Worm (Caenorhabditis elegans) whole organism, young adult: ENCODE data around the gene R05H10.7.
A peak's percentile ranks its signal among the peaks of the same experiment; 100 is the strongest.

ENCODE experiments used
- B0019.2 ChIP-seq: fragments of 200-800 bp; sonication (Bioruptor generic); conservative IDR thresholded peaks from 2 replicates; pipeline ENCODE4 v1.3.6; 2022; ENCODE audit warnings: missing genetic modification reagents, missing genetic modification characterization, missing compliant biosample characterization
- B0035.1 ChIP-seq: sonication (generic microtip); optimal IDR thresholded peaks from 2 replicates; lab custom pipeline; 2016; ENCODE audit warnings: missing genetic modification characterization, mild to moderate bottlenecking, missing compliant biosample characterization, missing genotype, missing genetic modification reagents
- B0261.1 ChIP-seq: sonication (generic microtip); optimal IDR thresholded peaks from 2 replicates; lab custom pipeline; 2016; ENCODE audit warnings: mild to moderate bottlenecking, missing genetic modification characterization, moderate library complexity, missing compliant biosample characterization
- B0336.3 ChIP-seq: fragments of 200-800 bp; sonication (Bioruptor generic); IDR thresholded peaks from 2 replicates; pipeline ENCODE4 v1.3.6; 2022; ENCODE audit warnings: missing genetic modification characterization, missing compliant biosample characterization
- D2030.7 ChIP-seq: fragments of 200-800 bp; sonication (Bioruptor generic); IDR thresholded peaks from 2 replicates; pipeline ENCODE4 v1.3.6; 2022; ENCODE audit warnings: missing genetic modification reagents, missing genetic modification characterization, missing compliant biosample characterization
- F10E7.11 ChIP-seq: sonication (generic microtip); optimal IDR thresholded peaks from 2 replicates; lab custom pipeline; 2017; ENCODE audit warnings: mild to moderate bottlenecking, missing genetic modification characterization, moderate library complexity, missing compliant biosample characterization
- F23B12.7 ChIP-seq: sonication (generic microtip); optimal IDR thresholded peaks from 2 replicates; lab custom pipeline; 2017; ENCODE audit warnings: missing genetic modification characterization, mild to moderate bottlenecking, missing compliant biosample characterization, antibody characterized with exemption, moderate library complexity; ENCODE audit not compliant: insufficient read depth
- F37B4.10 ChIP-seq: fragments of 200-800 bp; sonication (Bioruptor generic); IDR thresholded peaks from 2 replicates; pipeline ENCODE4 v1.3.6; 2022; ENCODE audit warnings: missing genetic modification characterization, missing compliant biosample characterization
- F55B11.4 ChIP-seq: sonication (generic microtip); optimal IDR thresholded peaks from 2 replicates; lab custom pipeline; 2016; ENCODE audit warnings: missing compliant biosample characterization, missing genetic modification characterization, borderline replicate concordance; ENCODE audit not compliant: insufficient read depth
- Y56A3A.18 ChIP-seq: fragments of 200-800 bp; sonication (Bioruptor generic); IDR thresholded peaks from 2 replicates; pipeline ENCODE4 v1.3.6; 2022; ENCODE audit warnings: missing genetic modification reagents, missing genetic modification characterization, missing compliant biosample characterization
- akir-1 ChIP-seq: fragments of 200-800 bp; sonication (Bioruptor generic); optimal IDR thresholded peaks from 2 replicates; lab custom pipeline; 2018; ENCODE audit warnings: mild to moderate bottlenecking, missing genetic modification characterization, moderate library complexity, missing compliant biosample characterization
- aptf-3 ChIP-seq: fragments of 200-800 bp; sonication (Bioruptor generic); IDR thresholded peaks from 2 replicates; pipeline ENCODE4 v1.3.6; 2022; ENCODE audit warnings: missing genetic modification characterization, missing compliant biosample characterization
- atf-7 ChIP-seq: sonication (generic microtip); optimal IDR thresholded peaks from 2 replicates; lab custom pipeline; 2017; ENCODE audit warnings: mild to moderate bottlenecking, missing genetic modification characterization, missing compliant biosample characterization
- attf-5 ChIP-seq: fragments of 200-800 bp; sonication (Bioruptor generic); optimal IDR thresholded peaks from 2 replicates; lab custom pipeline; 2018; ENCODE audit warnings: mild to moderate bottlenecking, missing genetic modification characterization, missing compliant biosample characterization
- cebp-1 ChIP-seq, 2 experiments: fragments of 200-800 bp in 1 of 2; sonication (Bioruptor generic) in 1 of 2; sonication (generic microtip) in 1 of 2; IDR thresholded peaks in 1 of 2; optimal IDR thresholded peaks in 1 of 2; 2 replicates each; pipeline versions ENCODE4 v1.3.6 to Lab custom; 2017 to 2022; ENCODE audit warnings: missing compliant biosample characterization in 2 of 2, missing genetic modification characterization in 2 of 2, mild to moderate bottlenecking in 1 of 2, missing genetic modification reagents in 1 of 2, moderate library complexity in 1 of 2
- ceh-27 ChIP-seq: fragments of 200-800 bp; sonication (Bioruptor generic); optimal IDR thresholded peaks from 2 replicates; lab custom pipeline; 2018; ENCODE audit warnings: mild to moderate bottlenecking, missing genetic modification characterization, moderate library complexity, missing compliant biosample characterization
- ceh-79 ChIP-seq: sonication (generic microtip); optimal IDR thresholded peaks from 2 replicates; lab custom pipeline; 2017; ENCODE audit warnings: mild to moderate bottlenecking, missing genetic modification characterization, missing compliant biosample characterization
- dox-1 ChIP-seq: fragments of 200-800 bp; sonication (Bioruptor generic); IDR thresholded peaks from 2 replicates; pipeline ENCODE4 v1.3.6; 2022; ENCODE audit warnings: missing genetic modification reagents, missing genetic modification characterization, missing compliant biosample characterization
- egl-18 ChIP-seq: fragments of 200-800 bp; sonication (Bioruptor generic); IDR thresholded peaks from 2 replicates; pipeline ENCODE4 v1.3.6; 2022; ENCODE audit warnings: missing genetic modification reagents, missing genetic modification characterization, missing compliant biosample characterization
- egl-44 ChIP-seq: fragments of 200-800 bp; sonication (Bioruptor generic); IDR thresholded peaks from 2 replicates; pipeline ENCODE4 v1.3.6; 2022; ENCODE audit warnings: missing genetic modification reagents, missing genetic modification characterization, missing compliant biosample characterization
- ekl-4 ChIP-seq: fragments of 200-800 bp; sonication (Bioruptor generic); IDR thresholded peaks from 2 replicates; pipeline ENCODE4 v1.3.6; 2022; ENCODE audit warnings: missing genetic modification reagents, missing genetic modification characterization, missing compliant biosample characterization
- ets-4 ChIP-seq: fragments of 200-800 bp; sonication (Bioruptor generic); optimal IDR thresholded peaks from 2 replicates; lab custom pipeline; 2018; ENCODE audit warnings: mild to moderate bottlenecking, missing genetic modification characterization, missing compliant biosample characterization
- hmg-1.2 ChIP-seq: fragments of 200-800 bp; sonication (Bioruptor generic); IDR thresholded peaks from 2 replicates; pipeline ENCODE4 v1.3.6; 2022; ENCODE audit warnings: missing genetic modification reagents, missing genetic modification characterization, missing compliant biosample characterization
- lag-1 ChIP-seq: fragments of 200-800 bp; sonication (Bioruptor generic); IDR thresholded peaks from 2 replicates; pipeline ENCODE4 v1.3.6; 2022; ENCODE audit warnings: missing genetic modification reagents, missing genetic modification characterization, missing compliant biosample characterization
- let-607 ChIP-seq, 2 experiments: fragments of 200-800 bp in 1 of 2; sonication (Bioruptor generic) in 1 of 2; sonication (generic microtip) in 1 of 2; optimal IDR thresholded peaks; 2 replicates each; lab custom pipeline; 2016 to 2018; ENCODE audit warnings: mild to moderate bottlenecking in 2 of 2, missing compliant biosample characterization in 2 of 2, missing genetic modification characterization in 2 of 2, moderate library complexity in 2 of 2, missing genotype in 1 of 2
- lin-26 ChIP-seq: fragments of 200-800 bp; sonication (Bioruptor generic); IDR thresholded peaks from 2 replicates; pipeline ENCODE4 v1.3.6; 2022; ENCODE audit warnings: missing genetic modification reagents, missing genetic modification characterization, missing compliant biosample characterization
- lin-40 ChIP-seq: sonication (generic microtip); optimal IDR thresholded peaks from 2 replicates; lab custom pipeline; 2016; ENCODE audit warnings: missing genetic modification characterization, mild to moderate bottlenecking, missing compliant biosample characterization, missing genotype, missing genetic modification reagents
- lsl-1 ChIP-seq: fragments of 200-800 bp; sonication (Bioruptor generic); optimal IDR thresholded peaks from 2 replicates; lab custom pipeline; 2018; ENCODE audit warnings: mild to moderate bottlenecking, missing genetic modification characterization, moderate library complexity, missing compliant biosample characterization
- lsy-27 ChIP-seq: sonication (generic microtip); optimal IDR thresholded peaks from 2 replicates; lab custom pipeline; 2017; ENCODE audit warnings: missing genetic modification characterization, mild to moderate bottlenecking, missing compliant biosample characterization, antibody characterized with exemption, missing genotype, borderline replicate concordance; ENCODE audit not compliant: insufficient read depth
- mcd-1 ChIP-seq: fragments of 200-800 bp; sonication (Bioruptor generic); IDR thresholded peaks from 2 replicates; pipeline ENCODE4 v1.3.6; 2022; ENCODE audit warnings: missing genetic modification reagents, missing genetic modification characterization, missing compliant biosample characterization
- mel-28 ChIP-seq: sonication (generic microtip); optimal IDR thresholded peaks from 2 replicates; lab custom pipeline; 2016; ENCODE audit warnings: borderline replicate concordance, mild to moderate bottlenecking, missing genetic modification characterization, missing compliant biosample characterization
- mxl-1 ChIP-seq: sonication (generic microtip); optimal IDR thresholded peaks from 2 replicates; lab custom pipeline; 2016; ENCODE audit warnings: missing genetic modification characterization, missing compliant biosample characterization
- nhr-80 ChIP-seq: sonication (generic microtip); optimal IDR thresholded peaks from 2 replicates; lab custom pipeline; 2016; ENCODE audit warnings: missing genetic modification characterization, missing compliant biosample characterization
- nhr-90 ChIP-seq: sonication (generic microtip); optimal IDR thresholded peaks from 2 replicates; lab custom pipeline; 2016; ENCODE audit warnings: missing genotype, mild to moderate bottlenecking, missing genetic modification characterization, missing compliant biosample characterization
- pbrm-1 ChIP-seq: fragments of 200-800 bp; sonication (Bioruptor generic); IDR thresholded peaks from 2 replicates; pipeline ENCODE4 v1.3.6; 2022; ENCODE audit warnings: missing genetic modification reagents, missing genetic modification characterization, missing compliant biosample characterization
- rcor-1 ChIP-seq: fragments of 200-800 bp; sonication (Bioruptor generic); IDR thresholded peaks from 2 replicates; pipeline ENCODE4 v1.3.6; 2022; ENCODE audit warnings: missing genetic modification reagents, missing genetic modification characterization, missing compliant biosample characterization
- rec-8 ChIP-seq, 2 experiments: sonication (generic microtip); optimal IDR thresholded peaks; 2 replicates each; lab custom pipeline; 2016; ENCODE audit warnings: mild to moderate bottlenecking in 2 of 2, missing genetic modification characterization in 2 of 2, missing genetic modification reagents in 2 of 2, missing genotype in 2 of 2, missing biosample characterization in 1 of 2, missing compliant biosample characterization in 1 of 2, moderate library complexity in 1 of 2
- repo-1 ChIP-seq: sonication (generic microtip); optimal IDR thresholded peaks from 2 replicates; lab custom pipeline; 2017; ENCODE audit warnings: mild to moderate bottlenecking, missing genetic modification characterization, missing compliant biosample characterization
- sdz-38 ChIP-seq: sonication (generic microtip); optimal IDR thresholded peaks from 2 replicates; lab custom pipeline; 2016; ENCODE audit warnings: missing genotype, missing genetic modification characterization, missing compliant biosample characterization
- sea-2 ChIP-seq: fragments of 200-800 bp; sonication (Bioruptor generic); IDR thresholded peaks from 2 replicates; pipeline ENCODE4 v1.3.6; 2022; ENCODE audit warnings: missing genetic modification characterization, missing compliant biosample characterization
- snpc-4 ChIP-seq, 5 experiments: fragments of 150-350 bp in 1 of 5; sonication (generic microtip) in 4 of 5; optimal IDR thresholded peaks; 2 replicates each; lab custom pipeline; 2014 to 2018; ENCODE audit warnings: missing genetic modification characterization in 5 of 5, missing biosample characterization in 3 of 5, antibody characterized with exemption in 2 of 5, mild to moderate bottlenecking in 2 of 5, missing compliant biosample characterization in 2 of 5, missing genotype in 2 of 5, moderate library complexity in 2 of 5, missing genetic modification reagents in 1 of 5
- tbx-9 ChIP-seq: sonication (generic microtip); optimal IDR thresholded peaks from 2 replicates; lab custom pipeline; 2016; ENCODE audit warnings: borderline replicate concordance, missing genetic modification characterization, inconsistent platforms, missing compliant biosample characterization
- unc-62 ChIP-seq: fragments of 150-350 bp; optimal IDR thresholded peaks from 2 replicates; lab custom pipeline; 2014; ENCODE audit warnings: missing biosample characterization, missing genetic modification reagents, missing genetic modification characterization
- zfh-2 ChIP-seq: fragments of 200-800 bp; sonication (Bioruptor generic); conservative IDR thresholded peaks from 2 replicates; pipeline ENCODE4 v1.3.6; 2022; ENCODE audit warnings: missing genetic modification reagents, missing genetic modification characterization, missing compliant biosample characterization
- ztf-22 ChIP-seq: fragments of 200-800 bp; sonication (Bioruptor generic); optimal IDR thresholded peaks from 2 replicates; lab custom pipeline; 2018; ENCODE audit warnings: mild to moderate bottlenecking, missing genetic modification characterization, moderate library complexity, missing compliant biosample characterization

Gene R05H10.7

DNA sequence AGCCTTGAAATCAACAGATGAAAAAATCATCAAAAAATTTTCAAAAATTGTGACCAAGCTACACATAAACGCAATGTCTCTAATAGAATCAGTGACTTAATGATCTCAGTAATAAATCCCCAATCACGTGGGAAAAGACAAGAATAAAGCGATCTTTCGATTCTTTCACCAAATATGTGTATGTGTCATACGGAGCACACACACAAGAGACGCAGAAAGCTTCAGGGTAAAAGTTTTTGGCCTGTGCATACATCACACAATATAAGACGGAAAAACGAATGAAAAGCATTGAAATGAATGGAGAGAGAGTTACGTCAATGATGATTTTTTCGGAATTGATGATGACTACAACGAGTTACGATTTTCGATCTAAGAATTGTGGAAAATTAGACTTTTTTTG, 34.9 kb upstream of the R05H10.7 start:
- TF ChIP-seq nhr-80, result peak; percentile 16
- TF ChIP-seq F10E7.11 (tag; lab: Kevin White, UChicago), result no peak

DNA sequence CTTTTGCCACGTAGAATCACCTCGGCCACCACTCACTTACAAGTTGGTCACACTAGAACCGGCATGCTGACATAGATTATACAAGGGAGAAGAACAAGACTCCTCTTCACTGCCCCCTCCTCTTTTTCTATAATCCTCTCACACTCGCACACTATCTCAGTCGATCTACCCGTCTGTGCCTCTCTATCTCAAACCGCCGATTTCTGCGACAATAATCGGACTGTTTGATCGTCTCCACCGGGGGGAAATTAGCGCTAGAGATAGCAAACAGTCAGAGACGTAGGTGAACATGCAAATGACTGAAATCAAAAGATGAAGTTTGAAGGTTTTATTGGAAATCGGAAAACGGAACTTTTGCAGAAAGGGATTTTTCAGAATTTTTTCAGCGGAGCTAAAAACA, 32.9 kb upstream of the R05H10.7 start:
- TF ChIP-seq rcor-1 (GFP tag; lab: Robert Waterston, UW) (peak; percentile 45), snpc-4 (GFP tag; optimal IDR thresholded peaks at IDR 0.05; lab: Kevin White, UChicago) (no peak), snpc-4 (tag; optimal IDR thresholded peaks at IDR 0.05; lab: Kevin White, UChicago) (peak in 3 of 4 experiments; percentile 18 to 56 (median 20)), attf-5 (peak; percentile 57), repo-1 (tag; lab: Kevin White, UChicago) (peak; percentile 9), ceh-27 (GFP tag; lab: Kevin White, UChicago) (peak; percentile 57), mel-28 (no peak), lag-1 (GFP tag; lab: Robert Waterston, UW) (no peak), sea-2 (GFP tag; lab: Robert Waterston, UW) (no peak), atf-7 (no peak), F23B12.7 (tag; lab: Kevin White, UChicago) (no peak), F55B11.4 (tag; lab: Kevin White, UChicago) (no peak), ztf-22 (GFP tag; lab: Kevin White, UChicago) (peak; percentile 14), B0336.3 (GFP tag; lab: Robert Waterston, UW) (0 out of 2 replicates have a peak, but pooled peaks have one; percentile 18), pbrm-1 (GFP tag; lab: Robert Waterston, UW) (0 out of 2 replicates have a peak, but pooled peaks have one; percentile 39), Y56A3A.18 (0 out of 2 replicates have a peak, but pooled peaks have one; percentile 33), lsy-27 (tag; lab: Kevin White, UChicago) (no peak), lin-26 (GFP tag; lab: Robert Waterston, UW) (peak; percentile 33; the same call in 1 of the 2 replicates), nhr-90 (no peak), rec-8 (tag; optimal IDR thresholded peaks at IDR 0.05; lab: Kevin White, UChicago) (no peak), zfh-2 (GFP tag; lab: Robert Waterston, UW) (0 out of 2 replicates have a peak, but pooled peaks have one; percentile 30), dox-1 (GFP tag; lab: Robert Waterston, UW) (peak; percentile 71), let-607 (tag; optimal IDR thresholded peaks at IDR 0.05; lab: Kevin White, UChicago) (peak in 1 of 2 experiments; percentile 1), hmg-1.2 (GFP tag; lab: Robert Waterston, UW) (peak; percentile 96), lin-40 (tag; lab: Kevin White, UChicago) (peak; percentile 74), ets-4 (GFP tag; lab: Kevin White, UChicago) (peak; percentile 4), cebp-1 (GFP tag; IDR thresholded peaks at IDR 0.05; lab: Robert Waterston, UW) (no peak), cebp-1 (tag; optimal IDR thresholded peaks at IDR 0.05; lab: Kevin White, UChicago) (peak; percentile 61), mcd-1 (GFP tag; lab: Robert Waterston, UW) (peak; percentile 48), ceh-79 (tag; lab: Kevin White, UChicago) (no peak), unc-62 (no peak), nhr-80 (peak; percentile 92), B0035.1 (no peak)
- TF ChIP-seq, all 124 proteins: peak for 19

ce11 chrII:14825413-14825812, 29.9 kb upstream of the R05H10.7 start:
- TF ChIP-seq tbx-9 (tag; lab: Kevin White, UChicago) (no peak), zfh-2 (GFP tag; lab: Robert Waterston, UW) (no peak), akir-1 (GFP tag; lab: Kevin White, UChicago) (no peak), egl-18 (GFP tag; lab: Robert Waterston, UW) (no peak), attf-5 (no peak), F37B4.10 (GFP tag; lab: Robert Waterston, UW) (no peak), sdz-38 (tag; lab: Kevin White, UChicago) (no peak), mxl-1 (tag; lab: Kevin White, UChicago) (no peak), B0035.1 (no peak), B0019.2 (no peak), lsl-1 (GFP tag; lab: Kevin White, UChicago) (no peak), aptf-3 (GFP tag; lab: Robert Waterston, UW) (no peak), egl-44 (no peak), D2030.7 (GFP tag; lab: Robert Waterston, UW) (no peak), ekl-4 (GFP tag; lab: Robert Waterston, UW) (no peak), B0261.1 (tag; lab: Kevin White, UChicago) (no peak)
